Worm (Caenorhabditis elegans) whole organism, L3 larva: ENCODE measurements around the gene ZK616.5.
A peak's percentile ranks its signal among the peaks of the same experiment; 100 is the strongest.

Experiments used
- R02D3.7 ChIP-seq: fragments of 150-350 bp; optimal IDR thresholded peaks from 2 replicates; lab custom pipeline; 2014; ENCODE audit warnings: missing biosample characterization, missing genetic modification characterization
- ama-1 ChIP-seq: fragments of 150-350 bp; optimal IDR thresholded peaks from 2 replicates; lab custom pipeline; 2018
- ceh-16 ChIP-seq: sonication (generic microtip); optimal IDR thresholded peaks from 2 replicates; lab custom pipeline; 2017; ENCODE audit warnings: missing biosample characterization, missing genetic modification characterization
- ceh-28 ChIP-seq: fragments of 150-350 bp; optimal IDR thresholded peaks from 2 replicates; lab custom pipeline; 2014; ENCODE audit warnings: missing biosample characterization, missing genetic modification reagents, missing genetic modification characterization
- elt-1 ChIP-seq: fragments of 150-350 bp; optimal IDR thresholded peaks from 2 replicates; lab custom pipeline; 2014; ENCODE audit warnings: missing biosample characterization, missing genetic modification characterization
- elt-2 ChIP-seq: sonication (generic microtip); optimal IDR thresholded peaks from 2 replicates; lab custom pipeline; 2016; ENCODE audit warnings: missing genetic modification reagents, mild to moderate bottlenecking, missing genetic modification characterization, missing compliant biosample characterization
- elt-3 ChIP-seq, 3 experiments: fragments of 150-350 bp in 1 of 3; sonication (generic microtip) in 2 of 3; optimal IDR thresholded peaks; 2 replicates in 2 of 3; 4 replicates in 1 of 3; lab custom pipeline; 2014 to 2017; ENCODE audit warnings: missing biosample characterization in 3 of 3, missing genetic modification characterization in 3 of 3
- fkh-10 ChIP-seq: sonication (generic microtip); optimal IDR thresholded peaks from 2 replicates; lab custom pipeline; 2017; ENCODE audit warnings: missing biosample characterization, missing genetic modification reagents, missing genetic modification characterization
- fkh-2 ChIP-seq: fragments of 150-350 bp; optimal IDR thresholded peaks from 2 replicates; lab custom pipeline; 2014; ENCODE audit warnings: missing biosample characterization, missing genetic modification reagents, missing genetic modification characterization
- fos-1 ChIP-seq: fragments of 150-350 bp; optimal IDR thresholded peaks from 2 replicates; lab custom pipeline; 2014; ENCODE audit warnings: missing biosample characterization, missing genetic modification characterization
- hmg-11 ChIP-seq: sonication (generic microtip); optimal IDR thresholded peaks from 2 replicates; lab custom pipeline; 2016; ENCODE audit warnings: missing genetic modification characterization, missing compliant biosample characterization
- lin-15B ChIP-seq: fragments of 150-350 bp; optimal IDR thresholded peaks from 2 replicates; lab custom pipeline; 2014; ENCODE audit warnings: missing biosample characterization, missing genetic modification characterization
- lin-39 ChIP-seq: fragments of 150-350 bp; optimal IDR thresholded peaks from 2 replicates; lab custom pipeline; 2018; ENCODE audit warnings: missing biosample characterization, missing genetic modification reagents, missing genetic modification characterization
- lsy-12 ChIP-seq: sonication (generic microtip); optimal IDR thresholded peaks from 2 replicates; lab custom pipeline; 2016; ENCODE audit warnings: mild to moderate bottlenecking, missing genetic modification characterization, missing compliant biosample characterization
- mdl-1 ChIP-seq: fragments of 150-350 bp; optimal IDR thresholded peaks from 2 replicates; lab custom pipeline; 2014; ENCODE audit warnings: missing biosample characterization, missing genetic modification characterization
- mml-1 ChIP-seq: fragments of 150-350 bp; sonication (generic microtip); optimal IDR thresholded peaks from 3 replicates; lab custom pipeline; 2014; ENCODE audit warnings: missing biosample characterization, missing genetic modification characterization
- nfya-1 ChIP-seq: sonication (generic microtip); optimal IDR thresholded peaks from 2 replicates; lab custom pipeline; 2017; ENCODE audit warnings: missing genetic modification characterization, mild to moderate bottlenecking, missing compliant biosample characterization, antibody characterized with exemption, moderate library complexity; ENCODE audit not compliant: insufficient read depth
- nhr-11 ChIP-seq: fragments of 150-350 bp; optimal IDR thresholded peaks from 2 replicates; lab custom pipeline; 2014; ENCODE audit warnings: missing biosample characterization, missing genetic modification characterization
- nhr-12 ChIP-seq: fragments of 150-350 bp; optimal IDR thresholded peaks from 2 replicates; lab custom pipeline; 2014; ENCODE audit warnings: missing biosample characterization, missing genetic modification characterization
- nhr-23 ChIP-seq: fragments of 150-350 bp; optimal IDR thresholded peaks from 2 replicates; lab custom pipeline; 2014; ENCODE audit warnings: missing biosample characterization, missing genetic modification reagents, missing genetic modification characterization
- nhr-25 ChIP-seq: sonication (generic microtip); optimal IDR thresholded peaks from 2 replicates; lab custom pipeline; 2017; ENCODE audit warnings: missing biosample characterization, missing genetic modification characterization
- nhr-67 ChIP-seq: fragments of 150-350 bp; optimal IDR thresholded peaks from 2 replicates; lab custom pipeline; 2014; ENCODE audit warnings: missing biosample characterization, missing genetic modification characterization
- nhr-76 ChIP-seq: fragments of 150-350 bp; sonication (generic microtip); optimal IDR thresholded peaks from 5 replicates; lab custom pipeline; 2014; ENCODE audit warnings: missing biosample characterization, missing genetic modification characterization
- nhr-77 ChIP-seq: fragments of 150-350 bp; optimal IDR thresholded peaks from 2 replicates; lab custom pipeline; 2014; ENCODE audit warnings: missing biosample characterization, missing genetic modification characterization
- pha-4 ChIP-seq: fragments of 150-350 bp; optimal IDR thresholded peaks from 2 replicates; lab custom pipeline; 2014; ENCODE audit warnings: missing biosample characterization, missing genetic modification reagents, missing genetic modification characterization
- pqm-1 ChIP-seq: fragments of 150-350 bp; optimal IDR thresholded peaks from 2 replicates; lab custom pipeline; 2017; ENCODE audit warnings: missing biosample characterization, missing genetic modification characterization, inconsistent platforms
- skn-1 ChIP-seq: fragments of 150-350 bp; optimal IDR thresholded peaks from 2 replicates; lab custom pipeline; 2014; ENCODE audit warnings: missing biosample characterization, missing genetic modification characterization
- snpc-4 ChIP-seq: fragments of 150-350 bp; optimal IDR thresholded peaks from 2 replicates; lab custom pipeline; 2014; ENCODE audit warnings: missing biosample characterization, missing genetic modification characterization
- tbx-2 ChIP-seq: sonication (generic microtip); optimal IDR thresholded peaks from 2 replicates; lab custom pipeline; 2016; ENCODE audit warnings: mild to moderate bottlenecking, missing genetic modification characterization, missing compliant biosample characterization
- ztf-4 ChIP-seq: fragments of 150-350 bp; optimal IDR thresholded peaks from 2 replicates; lab custom pipeline; 2014; ENCODE audit warnings: missing biosample characterization, missing genetic modification characterization

Gene ZK616.5

DNA sequence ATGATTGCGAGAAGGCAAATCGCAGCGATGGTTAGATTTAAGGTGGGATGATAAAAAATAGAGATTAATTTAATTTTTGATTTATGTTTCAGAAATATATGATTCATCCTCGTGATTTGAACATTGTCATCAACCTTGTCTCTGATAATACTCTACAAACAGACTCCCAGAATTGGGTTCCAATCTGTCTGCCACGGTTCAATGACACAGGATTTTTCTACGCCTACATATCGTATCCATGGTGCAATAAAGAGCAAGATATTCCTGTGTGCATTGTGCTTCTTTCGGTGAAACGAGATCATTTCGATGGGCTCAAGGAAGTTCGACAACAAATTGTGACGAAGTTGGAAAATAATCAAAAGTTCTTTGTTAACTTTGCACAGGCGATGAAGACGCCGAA, 23.8 kb upstream of the ZK616.5 start:
- TF ChIP-seq ama-1 (lab: Kevin White, UChicago) (peak; percentile 50), skn-1 (tag; lab: Kevin White, UChicago) (no peak), nhr-25 (tag; lab: Kevin White, UChicago) (no peak), nhr-76 (tag; lab: Kevin White, UChicago) (no peak), elt-1 (tag; lab: Kevin White, UChicago) (no peak), elt-3 (tag; optimal IDR thresholded peaks at IDR 0.05; lab: Kevin White, UChicago) (no peak), pha-4 (no peak)
- TF ChIP-seq, all 47 proteins: peak for 1

DNA sequence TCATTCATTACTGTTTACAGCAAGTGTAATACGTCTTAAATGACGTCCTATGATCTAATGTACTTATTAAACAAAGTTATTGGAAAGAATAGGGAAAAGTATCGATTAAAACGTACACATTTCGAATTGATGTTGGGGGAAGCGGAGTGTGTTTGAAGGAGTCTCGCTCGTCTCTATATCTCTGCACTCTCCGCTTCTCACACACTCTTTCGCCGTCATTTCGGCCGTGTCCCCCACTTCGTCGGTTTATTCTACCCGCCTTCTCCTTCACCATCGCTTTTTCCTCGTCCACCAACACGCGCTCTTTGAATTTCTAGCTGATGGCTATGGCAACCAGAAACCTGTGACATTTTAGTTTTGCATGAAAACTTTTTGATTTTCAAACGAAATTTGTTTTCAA, 22.9 kb upstream of the ZK616.5 start:
- peak; percentile 39 for TF ChIP-seq nfya-1 (tag; lab: Kevin White, UChicago)
- TF ChIP-seq nhr-23 (tag; lab: Kevin White, UChicago), result no peak
- TF ChIP-seq ceh-16 (tag; lab: Kevin White, UChicago), result no peak
- peak; percentile 25 for TF ChIP-seq elt-2
- no peak for TF ChIP-seq mdl-1
- peak; percentile 58 for TF ChIP-seq nhr-25 (tag; lab: Kevin White, UChicago)
- peak; percentile 70 for TF ChIP-seq lin-15B (tag; lab: Kevin White, UChicago)
- TF ChIP-seq ama-1 (lab: Kevin White, UChicago), result peak; percentile 60
- TF ChIP-seq elt-1 (tag; lab: Kevin White, UChicago), result no peak
- TF ChIP-seq pha-4, result peak; percentile 37
- no peak for TF ChIP-seq tbx-2 (tag; lab: Kevin White, UChicago)
- peak; percentile 53 for TF ChIP-seq hmg-11
- TF ChIP-seq lin-39 (tag; lab: Kevin White, UChicago), result peak; percentile 31
- peak; percentile 70 for TF ChIP-seq ceh-28 (tag; lab: Kevin White, UChicago)

ce11 chrIV:5369414-5369813, 22.3 kb upstream of the ZK616.5 start, which contains the start of gene F41H10.3:
Gene F41H10.3 (plus strand): TSS chrIV:5369801.
- TF ChIP-seq ceh-16 (tag; lab: Kevin White, UChicago), result no peak
- TF ChIP-seq nfya-1 (tag; lab: Kevin White, UChicago), result no peak
- TF ChIP-seq nhr-23 (tag; lab: Kevin White, UChicago), result no peak
- no peak for TF ChIP-seq lin-39 (tag; lab: Kevin White, UChicago)
- TF ChIP-seq snpc-4, result no peak
- TF ChIP-seq lsy-12 (tag; lab: Kevin White, UChicago), result no peak
- no peak for TF ChIP-seq ama-1 (lab: Kevin White, UChicago)
- no peak for TF ChIP-seq nhr-12 (tag; lab: Kevin White, UChicago)

DNA sequence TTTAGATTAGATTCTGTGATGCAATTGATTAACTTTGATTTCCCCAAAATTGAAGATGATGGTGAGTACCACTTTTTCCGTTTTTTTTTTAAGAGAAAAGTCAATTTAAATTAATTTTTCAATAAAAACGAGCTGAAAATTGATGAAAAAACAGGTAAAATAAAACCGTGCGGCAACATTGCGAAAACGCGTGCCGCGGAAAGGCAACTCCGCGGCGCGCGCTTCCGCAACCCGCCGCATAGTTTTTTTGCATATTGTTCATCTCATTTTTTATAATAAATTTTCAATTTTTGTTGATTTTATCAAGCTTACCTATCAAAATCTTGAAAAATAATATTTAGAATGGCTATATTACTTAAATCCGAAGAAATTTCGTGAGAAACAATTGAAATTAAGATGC, 20.8 kb upstream of the ZK616.5 start:
- TF ChIP-seq lin-39 (tag; lab: Kevin White, UChicago) (no peak), nhr-67 (tag; lab: Kevin White, UChicago) (no peak), fos-1 (tag; lab: Kevin White, UChicago) (no peak), nhr-77 (tag; lab: Kevin White, UChicago) (no peak), nfya-1 (tag; lab: Kevin White, UChicago) (peak; percentile 40), mdl-1 (no peak), hmg-11 (no peak), nhr-23 (tag; lab: Kevin White, UChicago) (peak; percentile 42), lin-15B (tag; lab: Kevin White, UChicago) (no peak)
- TF ChIP-seq, all 47 proteins: peak for 2

ce11 chrIV:5374321-5374720, 17.4 kb upstream of the ZK616.5 start:
- TF ChIP-seq elt-2, result peak; percentile 55
- peak; percentile 13 for TF ChIP-seq nhr-77 (tag; lab: Kevin White, UChicago)
- peak; percentile 27 for TF ChIP-seq ceh-28 (tag; lab: Kevin White, UChicago)
- peak; percentile 57 for TF ChIP-seq fos-1 (tag; lab: Kevin White, UChicago)
- no peak for TF ChIP-seq snpc-4

- no peak for TF ChIP-seq pqm-1
- no peak for TF ChIP-seq lin-39 (tag; lab: Kevin White, UChicago)
- TF ChIP-seq tbx-2 (tag; lab: Kevin White, UChicago), result no peak
- no peak for TF ChIP-seq R02D3.7 (tag; lab: Kevin White, UChicago)
- no peak for TF ChIP-seq mml-1 (tag; lab: Kevin White, UChicago)
- no peak for TF ChIP-seq ceh-28 (tag; lab: Kevin White, UChicago)
- TF ChIP-seq skn-1 (tag; lab: Kevin White, UChicago), result no peak
- no peak for TF ChIP-seq fkh-10 (GFP tag; lab: Kevin White, UChicago)
- TF ChIP-seq hmg-11, result no peak
- TF ChIP-seq ztf-4 (tag; lab: Kevin White, UChicago), result no peak
- no peak for TF ChIP-seq fkh-2
- TF ChIP-seq nhr-11 (tag; lab: Kevin White, UChicago), result no peak
- TF ChIP-seq lin-15B (tag; lab: Kevin White, UChicago), result no peak
- TF ChIP-seq, all 47 proteins: peak for 0
These were observed 16.8 kb upstream of the ZK616.5 start for ce11 chrIV:5374946-5375345.
